Worm (Caenorhabditis elegans) whole organism, L4 larva: ENCODE measurements around the gene ZK856.6.

ENCODE experiments used
- T26A8.4 ChIP-seq: fragments of 200-800 bp; sonication (Bioruptor generic); IDR thresholded peaks from 2 replicates; pipeline ENCODE4 v1.3.6; 2022; ENCODE audit warnings: missing genetic modification characterization, missing compliant biosample characterization
- Y48G9A.11 ChIP-seq: fragments of 200-800 bp; sonication (Bioruptor generic); IDR thresholded peaks from 2 replicates; pipeline ENCODE4 v1.3.6; 2022; ENCODE audit warnings: missing genetic modification reagents, missing genetic modification characterization, missing compliant biosample characterization
- Y75B8A.6 ChIP-seq: fragments of 200-800 bp; sonication (Bioruptor generic); IDR thresholded peaks from 2 replicates; pipeline ENCODE4 v1.3.6; 2022; ENCODE audit warnings: missing genetic modification reagents, missing genetic modification characterization, missing compliant biosample characterization
- ZK337.2 ChIP-seq: fragments of 200-800 bp; sonication (Bioruptor generic); IDR thresholded peaks from 2 replicates; pipeline ENCODE4 v1.3.6; 2022; ENCODE audit warnings: missing genetic modification reagents, missing genetic modification characterization, missing compliant biosample characterization
- ZK546.5 ChIP-seq, 2 experiments: sonication (generic microtip); optimal IDR thresholded peaks; 2 replicates each; lab custom pipeline; 2017; ENCODE audit warnings: missing biosample characterization in 2 of 2, missing genetic modification characterization in 2 of 2
- ama-1 ChIP-seq: fragments of 150-350 bp; optimal IDR thresholded peaks from 2 replicates; lab custom pipeline; 2014; ENCODE audit warnings: inconsistent platforms, mixed read lengths
- arid-1 ChIP-seq: fragments of 200-800 bp; sonication (Bioruptor generic); conservative IDR thresholded peaks from 2 replicates; pipeline ENCODE4 v1.3.6; 2022; ENCODE audit warnings: missing genetic modification reagents, missing genetic modification characterization, missing compliant biosample characterization
- ceh-44 ChIP-seq: fragments of 200-800 bp; sonication (Bioruptor generic); IDR thresholded peaks from 2 replicates; pipeline ENCODE4 v1.3.6; 2022; ENCODE audit warnings: missing genetic modification reagents, missing genetic modification characterization, missing compliant biosample characterization
- ces-1 ChIP-seq: fragments of 150-350 bp; sonication (generic microtip); optimal IDR thresholded peaks from 4 replicates; lab custom pipeline; 2014; ENCODE audit warnings: missing biosample characterization, missing genetic modification reagents, missing genetic modification characterization
- daf-12 ChIP-seq: fragments of 150-350 bp; optimal IDR thresholded peaks from 2 replicates; lab custom pipeline; 2014; ENCODE audit warnings: missing biosample characterization, missing genetic modification reagents, missing genetic modification characterization
- daf-16 ChIP-seq, 3 experiments: sonication (generic microtip); optimal IDR thresholded peaks; 2 replicates each; lab custom pipeline; 2016 to 2017; ENCODE audit warnings: missing genetic modification characterization in 3 of 3, missing genetic modification reagents in 3 of 3, mild to moderate bottlenecking in 2 of 3, missing compliant biosample characterization in 2 of 3, missing biosample characterization in 1 of 3, moderate library complexity in 1 of 3
- dmd-9 ChIP-seq: fragments of 200-800 bp; sonication (Bioruptor generic); IDR thresholded peaks from 2 replicates; pipeline ENCODE4 v1.3.6; 2022; ENCODE audit warnings: missing genetic modification reagents, missing genetic modification characterization, missing compliant biosample characterization
- dpl-1 ChIP-seq: fragments of 150-350 bp; optimal IDR thresholded peaks from 2 replicates; lab custom pipeline; 2014; ENCODE audit warnings: missing biosample characterization, missing genetic modification reagents, missing genetic modification characterization
- egl-27 ChIP-seq: sonication (generic microtip); optimal IDR thresholded peaks from 3 replicates; lab custom pipeline; 2017; ENCODE audit warnings: missing biosample characterization, missing genetic modification reagents, missing genetic modification characterization
- fkh-10 ChIP-seq: fragments of 150-350 bp; optimal IDR thresholded peaks from 2 replicates; lab custom pipeline; 2014; ENCODE audit warnings: missing biosample characterization, missing genetic modification reagents, missing genetic modification characterization
- hif-1 ChIP-seq, 2 experiments: sonication (generic microtip); optimal IDR thresholded peaks; 2 replicates each; lab custom pipeline; 2016 to 2017; ENCODE audit warnings: missing compliant biosample characterization in 2 of 2, missing genetic modification characterization in 2 of 2, missing genetic modification reagents in 2 of 2, missing genotype in 2 of 2, mild to moderate bottlenecking in 1 of 2
- hlh-11 ChIP-seq: fragments of 200-800 bp; sonication (Bioruptor generic); optimal IDR thresholded peaks from 2 replicates; lab custom pipeline; 2018; ENCODE audit warnings: mild to moderate bottlenecking, missing genetic modification characterization, missing compliant biosample characterization
- lin-13 ChIP-seq: fragments of 150-350 bp; optimal IDR thresholded peaks from 2 replicates; lab custom pipeline; 2014; ENCODE audit warnings: missing biosample characterization, missing genetic modification reagents, missing genetic modification characterization
- lin-15B ChIP-seq: fragments of 150-350 bp; sonication (generic microtip); optimal IDR thresholded peaks from 3 replicates; lab custom pipeline; 2014; ENCODE audit warnings: missing biosample characterization, missing genetic modification characterization
- mdl-1 ChIP-seq, 2 experiments: fragments of 150-350 bp in 1 of 2; sonication (generic microtip) in 1 of 2; optimal IDR thresholded peaks; 2 replicates each; lab custom pipeline; 2014 to 2017; ENCODE audit warnings: missing biosample characterization in 2 of 2, missing genetic modification characterization in 2 of 2
- mdt-29 ChIP-seq: fragments of 200-800 bp; sonication (Bioruptor generic); IDR thresholded peaks from 2 replicates; pipeline ENCODE4 v1.3.6; 2022; ENCODE audit warnings: missing genetic modification reagents, missing genetic modification characterization, missing compliant biosample characterization
- mep-1 ChIP-seq: fragments of 150-350 bp; sonication (generic microtip); optimal IDR thresholded peaks from 3 replicates; lab custom pipeline; 2014; ENCODE audit warnings: missing biosample characterization, missing genetic modification characterization
- nhr-10 ChIP-seq: fragments of 150-350 bp; optimal IDR thresholded peaks from 2 replicates; lab custom pipeline; 2014; ENCODE audit warnings: missing biosample characterization, missing genetic modification characterization
- nhr-111 ChIP-seq: fragments of 200-800 bp; sonication (Bioruptor generic); optimal IDR thresholded peaks from 2 replicates; lab custom pipeline; 2018; ENCODE audit warnings: mild to moderate bottlenecking, missing genetic modification characterization, missing compliant biosample characterization
- nhr-237 ChIP-seq: sonication (generic microtip); optimal IDR thresholded peaks from 2 replicates; lab custom pipeline; 2017; ENCODE audit warnings: missing biosample characterization, missing genetic modification characterization
- nhr-28 ChIP-seq: fragments of 150-350 bp; optimal IDR thresholded peaks from 2 replicates; lab custom pipeline; 2014; ENCODE audit warnings: missing biosample characterization, missing genetic modification characterization
- nhr-41 ChIP-seq: fragments of 200-800 bp; sonication (Bioruptor generic); IDR thresholded peaks from 2 replicates; pipeline ENCODE4 v1.3.6; 2022; ENCODE audit warnings: missing genetic modification reagents, missing genetic modification characterization, missing compliant biosample characterization
- nhr-48 ChIP-seq: sonication (generic microtip); optimal IDR thresholded peaks from 2 replicates; lab custom pipeline; 2016; ENCODE audit warnings: mild to moderate bottlenecking, missing genetic modification characterization, missing compliant biosample characterization
- php-3 ChIP-seq: fragments of 200-800 bp; sonication (Bioruptor generic); IDR thresholded peaks from 2 replicates; pipeline ENCODE4 v1.3.6; 2022; ENCODE audit warnings: missing genetic modification reagents, missing genetic modification characterization, missing compliant biosample characterization
- sdz-12 ChIP-seq: fragments of 200-800 bp; sonication (Bioruptor generic); optimal IDR thresholded peaks from 2 replicates; lab custom pipeline; 2018; ENCODE audit warnings: mild to moderate bottlenecking, missing genetic modification characterization, missing compliant biosample characterization
- snpc-4 ChIP-seq: fragments of 150-350 bp; optimal IDR thresholded peaks from 2 replicates; lab custom pipeline; 2014; ENCODE audit warnings: missing biosample characterization, missing genetic modification characterization
- spr-1 ChIP-seq: sonication (generic microtip); optimal IDR thresholded peaks from 2 replicates; lab custom pipeline; 2016; ENCODE audit warnings: mild to moderate bottlenecking, missing genetic modification characterization, missing compliant biosample characterization
- zag-1 ChIP-seq: fragments of 150-350 bp; optimal IDR thresholded peaks from 2 replicates; lab custom pipeline; 2014; ENCODE audit warnings: missing biosample characterization, missing genetic modification characterization
- zfp-2 ChIP-seq: sonication (generic microtip); optimal IDR thresholded peaks from 2 replicates; lab custom pipeline; 2016; ENCODE audit warnings: mild to moderate bottlenecking, missing genetic modification characterization, missing compliant biosample characterization
- zfp-3 ChIP-seq: fragments of 200-800 bp; sonication (Bioruptor generic); conservative IDR thresholded peaks from 2 replicates; pipeline ENCODE4 v1.3.6; 2022; ENCODE audit warnings: missing genetic modification reagents, missing genetic modification characterization, missing compliant biosample characterization
- zip-11 ChIP-seq: fragments of 200-800 bp; sonication (Bioruptor generic); IDR thresholded peaks from 2 replicates; pipeline ENCODE4 v1.3.6; 2022; ENCODE audit warnings: missing genetic modification characterization, missing compliant biosample characterization
- zip-2 ChIP-seq: fragments of 150-350 bp; optimal IDR thresholded peaks from 2 replicates; lab custom pipeline; 2014; ENCODE audit warnings: missing biosample characterization, missing genetic modification characterization

The ZK856.6 gene

ce11 chrV:10160954-10161353 lies 37.5 kb upstream of the ZK856.6 start, which contains the start of gene C51E3.10 (continued):
- TF ChIP-seq T26A8.4 (GFP tag; lab: Robert Waterston, UW) (no peak), snpc-4 (tag; lab: Kevin White, UChicago) (no peak), php-3 (GFP tag; lab: Robert Waterston, UW) (no peak), mep-1 (tag; lab: Kevin White, UChicago) (peak; percentile 36), zip-2 (no peak), ces-1 (GFP tag; lab: Kevin White, UChicago) (no peak), dpl-1 (GFP tag; lab: Kevin White, UChicago) (no peak), daf-12 (tag; lab: Kevin White, UChicago) (no peak), Y48G9A.11 (GFP tag; lab: Robert Waterston, UW) (no peak), nhr-111 (GFP tag; lab: Kevin White, UChicago) (no peak), ama-1 (lab: Kevin White, UChicago) (no peak), lin-15B (tag; lab: Kevin White, UChicago) (no peak), nhr-48 (tag; lab: Kevin White, UChicago) (peak; percentile 18), zag-1 (tag; lab: Kevin White, UChicago) (no peak), ZK337.2 (GFP tag; lab: Robert Waterston, UW) (no peak), zfp-2 (tag; lab: Kevin White, UChicago) (no peak), hlh-11 (tag; lab: Kevin White, UChicago) (peak; percentile 80), nhr-41 (GFP tag; lab: Robert Waterston, UW) (no peak), ceh-44 (GFP tag; lab: Robert Waterston, UW) (no peak), zfp-3 (GFP tag; lab: Robert Waterston, UW) (no peak), daf-16 (GFP tag; optimal IDR thresholded peaks at IDR 0.05; lab: Kevin White, UChicago) (no peak), daf-16 (tag; optimal IDR thresholded peaks at IDR 0.05; lab: Kevin White, UChicago) (peak; percentile 66)

ce11 chrV:10166368-10166767 lies 32.1 kb upstream of the ZK856.6 start, which contains the start of gene C51E3.6:
Gene C51E3.6, minus strand, starts transcription at chrV:10166468.
- TF ChIP-seq ZK546.5 (tag; optimal IDR thresholded peaks at IDR 0.05; lab: Kevin White, UChicago): no peak
- TF ChIP-seq dmd-9 (GFP tag; lab: Robert Waterston, UW): no peak
- TF ChIP-seq nhr-28 (tag; lab: Kevin White, UChicago): no peak
- no peak for TF ChIP-seq nhr-10
- no peak for TF ChIP-seq Y75B8A.6 (GFP tag; lab: Robert Waterston, UW)
- TF ChIP-seq spr-1: no peak
- no peak for TF ChIP-seq egl-27 (tag; lab: Kevin White, UChicago)
- no peak for TF ChIP-seq sdz-12 (GFP tag; lab: Kevin White, UChicago)
- TF ChIP-seq dpl-1 (GFP tag; lab: Kevin White, UChicago): no peak
- no peak for TF ChIP-seq fkh-10 (GFP tag; lab: Kevin White, UChicago)
- no peak for TF ChIP-seq zfp-3 (GFP tag; lab: Robert Waterston, UW)
- TF ChIP-seq ces-1 (GFP tag; lab: Kevin White, UChicago): no peak
- TF ChIP-seq hif-1 (tag; optimal IDR thresholded peaks at IDR 0.05; lab: Kevin White, UChicago): no peak
- no peak for TF ChIP-seq mdt-29 (GFP tag; lab: Robert Waterston, UW)

- TF ChIP-seq daf-16 (GFP tag; optimal IDR thresholded peaks at IDR 0.05; lab: Kevin White, UChicago): no peak
- TF ChIP-seq daf-16 (tag; optimal IDR thresholded peaks at IDR 0.05; lab: Kevin White, UChicago): no peak
- TF ChIP-seq sdz-12 (GFP tag; lab: Kevin White, UChicago): no peak
- peak; percentile 24 for TF ChIP-seq lin-13 (GFP tag; lab: Kevin White, UChicago)
- no peak for TF ChIP-seq nhr-237 (tag; lab: Kevin White, UChicago)
- TF ChIP-seq mep-1 (tag; lab: Kevin White, UChicago): peak; percentile 49
- no peak for TF ChIP-seq arid-1 (GFP tag; lab: Robert Waterston, UW)
- no peak for TF ChIP-seq zip-11
- no peak for TF ChIP-seq mdl-1 (tag; optimal IDR thresholded peaks at IDR 0.05; lab: Kevin White, UChicago)
Observed at ce11 chrV:10168870-10169269, 29.6 kb upstream of the ZK856.6 start.
